Worm (Caenorhabditis elegans) whole organism, late embryonic: ENCODE measurements around the gene abu-10.

Experiments
- C08G9.2 ChIP-seq: sonication (generic microtip); optimal IDR thresholded peaks from 2 replicates; lab custom pipeline; 2016; ENCODE audit warnings: mild to moderate bottlenecking, missing genetic modification characterization, moderate library complexity, missing compliant biosample characterization
- C38D4.7 ChIP-seq: fragments of 200-800 bp; sonication (Bioruptor generic); optimal IDR thresholded peaks from 2 replicates; lab custom pipeline; 2018; ENCODE audit warnings: mild to moderate bottlenecking, missing genetic modification characterization, moderate library complexity, missing compliant biosample characterization
- K02D7.2 ChIP-seq: sonication (generic microtip); optimal IDR thresholded peaks from 2 replicates; lab custom pipeline; 2017; ENCODE audit warnings: mild to moderate bottlenecking, missing genetic modification characterization, missing compliant biosample characterization
- ama-1 ChIP-seq: fragments of 150-350 bp; optimal IDR thresholded peaks from 2 replicates; lab custom pipeline; 2014
- ceh-14 ChIP-seq: sonication (generic microtip); optimal IDR thresholded peaks from 2 replicates; lab custom pipeline; 2016; ENCODE audit warnings: missing genotype, missing genetic modification characterization, missing compliant biosample characterization
- ceh-18 ChIP-seq: sonication (generic microtip); optimal IDR thresholded peaks from 2 replicates; lab custom pipeline; 2016; ENCODE audit warnings: missing genetic modification characterization, missing compliant biosample characterization
- ceh-22 ChIP-seq: sonication (generic microtip); optimal IDR thresholded peaks from 2 replicates; lab custom pipeline; 2017; ENCODE audit warnings: missing biosample characterization, missing genetic modification characterization
- ceh-24 ChIP-seq: sonication (generic microtip); optimal IDR thresholded peaks from 2 replicates; lab custom pipeline; 2016; ENCODE audit warnings: mild to moderate bottlenecking, missing genetic modification characterization, missing compliant biosample characterization
- ceh-30 ChIP-seq: fragments of 150-350 bp; optimal IDR thresholded peaks from 2 replicates; lab custom pipeline; 2014; ENCODE audit warnings: missing biosample characterization, missing genetic modification characterization
- ceh-31 ChIP-seq: sonication (generic microtip); optimal IDR thresholded peaks from 2 replicates; lab custom pipeline; 2016; ENCODE audit warnings: missing genetic modification characterization, missing compliant biosample characterization
- ceh-45 ChIP-seq: fragments of 200-800 bp; sonication (Bioruptor generic); IDR thresholded peaks from 2 replicates; pipeline ENCODE4 v1.3.6; 2022; ENCODE audit warnings: missing genetic modification reagents, missing genetic modification characterization, missing compliant biosample characterization
- ceh-48 ChIP-seq: sonication (generic microtip); optimal IDR thresholded peaks from 2 replicates; lab custom pipeline; 2016; ENCODE audit warnings: missing genetic modification characterization, inconsistent platforms, missing compliant biosample characterization
- ceh-9 ChIP-seq: sonication (generic microtip); optimal IDR thresholded peaks from 2 replicates; lab custom pipeline; 2016; ENCODE audit warnings: mild to moderate bottlenecking, missing genetic modification characterization, inconsistent platforms, missing compliant biosample characterization
- dmd-4 ChIP-seq: sonication (generic microtip); optimal IDR thresholded peaks from 2 replicates; lab custom pipeline; 2016; ENCODE audit warnings: borderline replicate concordance, missing genetic modification characterization, missing compliant biosample characterization
- dve-1 ChIP-seq: sonication (generic microtip); optimal IDR thresholded peaks from 2 replicates; lab custom pipeline; 2017; ENCODE audit warnings: antibody characterized with exemption, mild to moderate bottlenecking, missing genetic modification characterization, missing compliant biosample characterization
- ets-4 ChIP-seq: sonication (generic microtip); optimal IDR thresholded peaks from 2 replicates; lab custom pipeline; 2016; ENCODE audit warnings: missing genetic modification characterization, missing compliant biosample characterization
- fax-1 ChIP-seq: sonication (generic microtip); optimal IDR thresholded peaks from 2 replicates; lab custom pipeline; 2016; ENCODE audit warnings: missing genotype, missing genetic modification characterization, missing compliant biosample characterization
- fkh-10 ChIP-seq: fragments of 150-350 bp; optimal IDR thresholded peaks from 2 replicates; lab custom pipeline; 2014; ENCODE audit warnings: missing biosample characterization, missing genetic modification reagents, missing genetic modification characterization
- fkh-6 ChIP-seq: sonication (generic microtip); optimal IDR thresholded peaks from 2 replicates; lab custom pipeline; 2016; ENCODE audit warnings: missing genetic modification characterization, missing compliant biosample characterization
- hlh-13 ChIP-seq: fragments of 200-800 bp; sonication (Bioruptor generic); optimal IDR thresholded peaks from 2 replicates; lab custom pipeline; 2018; ENCODE audit warnings: mild to moderate bottlenecking, missing genetic modification characterization, missing compliant biosample characterization
- hlh-30 ChIP-seq: sonication (generic microtip); optimal IDR thresholded peaks from 2 replicates; lab custom pipeline; 2017; ENCODE audit warnings: antibody characterized with exemption, missing genetic modification characterization, missing compliant biosample characterization; ENCODE audit not compliant: insufficient read depth
- hlh-6 ChIP-seq: sonication (generic microtip); optimal IDR thresholded peaks from 2 replicates; lab custom pipeline; 2016; ENCODE audit warnings: missing genotype, missing genetic modification characterization, missing compliant biosample characterization
- hlh-8 ChIP-seq: sonication (generic microtip); optimal IDR thresholded peaks from 2 replicates; lab custom pipeline; 2016; ENCODE audit warnings: missing genotype, missing genetic modification characterization, missing compliant biosample characterization
- lin-11 ChIP-seq: fragments of 200-800 bp; sonication (Bioruptor generic); optimal IDR thresholded peaks from 2 replicates; lab custom pipeline; 2018; ENCODE audit warnings: mild to moderate bottlenecking, missing genetic modification characterization, missing compliant biosample characterization
- mec-3 ChIP-seq: sonication (generic microtip); optimal IDR thresholded peaks from 2 replicates; lab custom pipeline; 2016; ENCODE audit warnings: borderline replicate concordance, missing genetic modification characterization, missing compliant biosample characterization
- nhr-232 ChIP-seq: sonication (generic microtip); optimal IDR thresholded peaks from 2 replicates; lab custom pipeline; 2016; ENCODE audit warnings: missing genetic modification characterization, missing compliant biosample characterization
- pat-9 ChIP-seq: fragments of 200-800 bp; sonication (Bioruptor generic); optimal IDR thresholded peaks from 2 replicates; lab custom pipeline; 2018; ENCODE audit warnings: mild to moderate bottlenecking, missing genetic modification characterization, moderate library complexity, missing compliant biosample characterization
- pax-1 ChIP-seq: fragments of 150-350 bp; optimal IDR thresholded peaks from 2 replicates; lab custom pipeline; 2014; ENCODE audit warnings: missing biosample characterization, missing genetic modification characterization
- pha-2 ChIP-seq: sonication (generic microtip); optimal IDR thresholded peaks from 2 replicates; lab custom pipeline; 2017; ENCODE audit warnings: mild to moderate bottlenecking, missing genetic modification characterization, missing compliant biosample characterization
- pha-4 ChIP-seq: fragments of 150-350 bp; optimal IDR thresholded peaks from 2 replicates; lab custom pipeline; 2018; ENCODE audit warnings: missing biosample characterization, missing genetic modification reagents, missing genetic modification characterization
- pqm-1 ChIP-seq: sonication (generic microtip); optimal IDR thresholded peaks from 2 replicates; lab custom pipeline; 2016; ENCODE audit warnings: missing genetic modification characterization, missing compliant biosample characterization
- pros-1 ChIP-seq: fragments of 150-350 bp; optimal IDR thresholded peaks from 2 replicates; lab custom pipeline; 2014; ENCODE audit warnings: missing biosample characterization, missing genetic modification reagents, missing genetic modification characterization
- ref-2 ChIP-seq: sonication (generic microtip); optimal IDR thresholded peaks from 2 replicates; lab custom pipeline; 2016; ENCODE audit warnings: missing genetic modification characterization, missing compliant biosample characterization
- rnt-1 ChIP-seq: sonication (generic microtip); optimal IDR thresholded peaks from 2 replicates; lab custom pipeline; 2016; ENCODE audit warnings: missing genetic modification characterization, missing compliant biosample characterization
- sdc-2 ChIP-seq: sonication (generic microtip); optimal IDR thresholded peaks from 2 replicates; lab custom pipeline; 2016; ENCODE audit warnings: missing genotype, missing genetic modification characterization, missing compliant biosample characterization
- sox-4 ChIP-seq: sonication (generic microtip); optimal IDR thresholded peaks from 2 replicates; lab custom pipeline; 2017; ENCODE audit warnings: mild to moderate bottlenecking, missing genetic modification characterization, inconsistent platforms, missing compliant biosample characterization
- tbx-2 ChIP-seq: sonication (generic microtip); optimal IDR thresholded peaks from 2 replicates; lab custom pipeline; 2016; ENCODE audit warnings: missing genetic modification characterization, missing compliant biosample characterization
- unc-3 ChIP-seq, 2 experiments: fragments of 200-800 bp in 1 of 2; sonication (Bioruptor generic) in 1 of 2; sonication (generic microtip) in 1 of 2; conservative IDR thresholded peaks in 1 of 2; optimal IDR thresholded peaks in 1 of 2; 2 replicates each; pipeline versions ENCODE4 v1.3.6 to Lab custom; 2016 to 2022; ENCODE audit warnings: missing compliant biosample characterization in 2 of 2, missing genetic modification characterization in 2 of 2, missing genetic modification reagents in 1 of 2
- unc-42 ChIP-seq: sonication (generic microtip); optimal IDR thresholded peaks from 2 replicates; lab custom pipeline; 2016; ENCODE audit warnings: missing genotype, missing genetic modification characterization, missing compliant biosample characterization
- unc-55 ChIP-seq: sonication (generic microtip); optimal IDR thresholded peaks from 2 replicates; lab custom pipeline; 2017; ENCODE audit warnings: missing biosample characterization, missing genetic modification reagents, missing genetic modification characterization
- unc-86 ChIP-seq: sonication (generic microtip); optimal IDR thresholded peaks from 2 replicates; lab custom pipeline; 2016; ENCODE audit warnings: missing genetic modification characterization, missing compliant biosample characterization
- zip-5 ChIP-seq: sonication (generic microtip); optimal IDR thresholded peaks from 2 replicates; lab custom pipeline; 2016; ENCODE audit warnings: missing genetic modification characterization, missing compliant biosample characterization
- ztf-16 ChIP-seq: sonication (generic microtip); optimal IDR thresholded peaks from 2 replicates; lab custom pipeline; 2017; ENCODE audit warnings: missing genetic modification characterization, missing compliant biosample characterization

abu-10 gene

ce11 chrX:3762410-3762809 lies 35.6 kb upstream of the abu-10 start, which contains the start of gene T14G12.11:
TSS of gene T14G12.11 (minus strand) at chrX:3762547.
- TF ChIP-seq unc-55 (no peak), hlh-13 (GFP tag; lab: Kevin White, UChicago) (no peak), C38D4.7 (GFP tag; lab: Kevin White, UChicago) (no peak), sox-4 (tag; lab: Kevin White, UChicago) (no peak), rnt-1 (tag; lab: Kevin White, UChicago) (no peak), ceh-22 (tag; lab: Kevin White, UChicago) (no peak), lin-11 (no peak), pros-1 (tag; lab: Kevin White, UChicago) (no peak), mec-3 (tag; lab: Kevin White, UChicago) (no peak), zip-5 (tag; lab: Kevin White, UChicago) (no peak), nhr-232 (tag; lab: Kevin White, UChicago) (no peak), ceh-9 (no peak)

- TF ChIP-seq ceh-48 (tag; lab: Kevin White, UChicago) (no peak), hlh-30 (tag; lab: Kevin White, UChicago) (no peak), hlh-6 (no peak), ama-1 (lab: Kevin White, UChicago) (no peak), ztf-16 (tag; lab: Kevin White, UChicago) (no peak), fkh-6 (tag; lab: Kevin White, UChicago) (no peak), dve-1 (tag; lab: Kevin White, UChicago) (no peak), sox-4 (tag; lab: Kevin White, UChicago) (no peak), pha-2 (tag; lab: Kevin White, UChicago) (no peak), unc-3 (GFP tag; conservative IDR thresholded peaks at IDR 0.05; lab: Robert Waterston, UW) (no peak), unc-3 (tag; optimal IDR thresholded peaks at IDR 0.05; lab: Kevin White, UChicago) (no peak), unc-42 (tag; lab: Kevin White, UChicago) (no peak), ceh-18 (no peak), ceh-31 (tag; lab: Kevin White, UChicago) (no peak), unc-55 (no peak), dmd-4 (tag; lab: Kevin White, UChicago) (no peak), fkh-10 (GFP tag; lab: Kevin White, UChicago) (no peak), K02D7.2 (tag; lab: Kevin White, UChicago) (no peak), unc-86 (tag; lab: Kevin White, UChicago) (no peak)
These were observed 33.7 kb upstream of the abu-10 start, which contains the start of gene F47B7.3 for ce11 chrX:3764295-3764694. TSS of gene F47B7.3 (minus strand) at chrX:3764395.

- TF ChIP-seq hlh-8 (tag; lab: Kevin White, UChicago): no peak
- TF ChIP-seq nhr-232 (tag; lab: Kevin White, UChicago): no peak
- no peak for TF ChIP-seq ceh-30
- no peak for TF ChIP-seq ref-2 (tag; lab: Kevin White, UChicago)
- TF ChIP-seq C08G9.2 (tag; lab: Kevin White, UChicago): no peak
- no peak for TF ChIP-seq sox-4 (tag; lab: Kevin White, UChicago)
- no peak for TF ChIP-seq pha-2 (tag; lab: Kevin White, UChicago)
- no peak for TF ChIP-seq hlh-13 (GFP tag; lab: Kevin White, UChicago)
- no peak for TF ChIP-seq pqm-1
- no peak for TF ChIP-seq ceh-14 (tag; lab: Kevin White, UChicago)
These were observed 31.4 kb upstream of the abu-10 start, which contains the start of gene F47B7.4 for ce11 chrX:3766552-3766951. TSS of gene F47B7.4 (minus strand) at chrX:3766652.

- no peak for TF ChIP-seq nhr-232 (tag; lab: Kevin White, UChicago)
- no peak for TF ChIP-seq ceh-45
- TF ChIP-seq dve-1 (tag; lab: Kevin White, UChicago): no peak
- TF ChIP-seq ceh-31 (tag; lab: Kevin White, UChicago): no peak
- no peak for TF ChIP-seq pat-9
- TF ChIP-seq pha-4 (tag; lab: Kevin White, UChicago): no peak
- TF ChIP-seq ceh-24 (tag; lab: Kevin White, UChicago): no peak
- TF ChIP-seq mec-3 (tag; lab: Kevin White, UChicago): no peak
- TF ChIP-seq sdc-2: no peak
- no peak for TF ChIP-seq ets-4 (tag; lab: Kevin White, UChicago)
- no peak for TF ChIP-seq pha-2 (tag; lab: Kevin White, UChicago)
- no peak for TF ChIP-seq unc-86 (tag; lab: Kevin White, UChicago)
- TF ChIP-seq unc-3 (GFP tag; conservative IDR thresholded peaks at IDR 0.05; lab: Robert Waterston, UW): no peak
- no peak for TF ChIP-seq unc-3 (tag; optimal IDR thresholded peaks at IDR 0.05; lab: Kevin White, UChicago)
- no peak for TF ChIP-seq C38D4.7 (GFP tag; lab: Kevin White, UChicago)
- TF ChIP-seq fax-1 (tag; lab: Kevin White, UChicago): no peak
- TF ChIP-seq pax-1 (tag; lab: Kevin White, UChicago): no peak
- TF ChIP-seq tbx-2 (tag; lab: Kevin White, UChicago): no peak
These were observed 29.3 kb upstream of the abu-10 start, which contains the start of gene F47B7.5 for ce11 chrX:3768717-3769116. TSS of gene F47B7.5 (minus strand) at chrX:3768817.
